Worm (Caenorhabditis elegans): ENCODE results near the gene nipa-1.

The nipa-1 gene

DNA sequence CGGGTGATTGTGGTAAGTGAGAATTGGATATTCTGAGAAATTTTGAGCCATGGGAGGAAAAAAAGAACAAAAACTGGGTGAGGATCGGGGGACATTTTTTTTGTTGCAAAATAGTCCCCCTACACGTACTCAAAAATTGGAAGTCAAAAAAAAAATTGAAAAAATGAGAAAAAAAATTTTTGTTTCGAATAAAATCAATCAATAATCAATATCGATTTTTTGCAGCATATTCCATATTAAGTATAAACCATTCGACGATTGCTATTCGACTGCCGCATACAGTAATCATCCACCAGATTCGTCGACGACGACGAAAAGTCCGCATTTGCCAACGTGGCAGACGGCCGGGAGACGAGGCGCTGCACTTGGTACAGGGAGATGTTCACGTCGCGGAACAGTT lies 14.3 kb downstream of the nipa-1 start:
- TF ChIP-seq unc-98 (GFP tag; IDR thresholded peaks at IDR 0.05) = no peak
- no peak for TF ChIP-seq nhr-19 (GFP tag; conservative IDR thresholded peaks at IDR 0.05)
- TF ChIP-seq alr-1 (tag; optimal IDR thresholded peaks at IDR 0.05; ENCODE audit: borderline replicate concordance) = no peak
- TF ChIP-seq ets-5 (GFP tag; IDR thresholded peaks at IDR 0.05) = no peak
- no peak for TF ChIP-seq unc-86 (tag; optimal IDR thresholded peaks at IDR 0.05)
- no peak for TF ChIP-seq efl-3 (GFP tag; optimal IDR thresholded peaks at IDR 0.05)
- no peak for TF ChIP-seq rnt-1 (tag; optimal IDR thresholded peaks at IDR 0.05)
- no peak for TF ChIP-seq lin-35 (GFP tag; optimal IDR thresholded peaks at IDR 0.05)
- no peak for TF ChIP-seq elt-2 (tag; optimal IDR thresholded peaks at IDR 0.05)
- no peak for TF ChIP-seq hlh-17 (GFP tag; optimal IDR thresholded peaks at IDR 0.05; ENCODE audit: borderline replicate concordance)
- TF ChIP-seq lsy-2 (tag; optimal IDR thresholded peaks at IDR 0.05) = no peak
- TF ChIP-seq irx-1 (tag; optimal IDR thresholded peaks at IDR 0.05) = no peak
- TF ChIP-seq F16B12.6 (tag; optimal IDR thresholded peaks at IDR 0.05) = no peak

DNA sequence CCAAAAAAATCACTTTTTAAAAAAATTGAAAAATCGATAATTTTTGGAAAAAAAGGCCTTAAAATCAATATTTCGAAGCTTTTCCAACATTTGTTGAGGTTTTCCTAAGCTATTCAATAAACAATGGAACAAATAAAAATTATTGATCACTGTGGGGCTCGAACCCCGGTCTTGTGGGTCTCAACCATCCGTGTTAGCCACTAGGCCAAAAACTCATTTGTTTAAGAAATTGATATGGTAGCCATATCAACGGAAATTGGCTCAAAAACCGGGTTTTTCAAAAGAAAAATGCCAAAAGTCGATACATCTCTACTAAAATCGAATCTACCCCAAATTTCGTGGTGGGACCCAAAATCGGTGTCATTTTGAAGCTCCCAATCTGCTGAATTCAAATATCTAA lies 14.9 kb downstream of the nipa-1 start:
- TF ChIP-seq snpc-4 (tag; optimal IDR thresholded peaks at IDR 0.05) = no peak
- no peak for TF ChIP-seq ces-1 (GFP tag; optimal IDR thresholded peaks at IDR 0.05)
- TF ChIP-seq irx-1 (tag; optimal IDR thresholded peaks at IDR 0.05) = no peak

DNA sequence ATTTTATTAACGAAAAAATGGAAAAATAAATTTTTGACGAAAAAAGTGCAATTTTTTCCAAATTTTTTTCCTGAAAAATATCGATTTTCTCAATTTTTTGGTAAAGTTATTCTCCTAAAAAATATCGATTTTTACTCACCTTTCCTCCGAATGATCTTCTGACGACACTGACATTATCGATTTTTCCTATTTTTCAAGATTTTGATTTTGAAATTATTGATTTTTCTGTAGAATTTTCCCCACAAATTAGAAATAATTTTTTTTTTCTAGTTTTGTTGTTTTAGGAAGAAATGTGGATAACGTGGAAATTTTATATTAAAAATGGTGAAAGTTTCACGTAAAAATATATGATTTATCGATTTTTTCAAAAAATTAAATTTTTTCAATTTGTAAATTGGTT lies 15.4 kb downstream of the nipa-1 start:
- no peak for TF ChIP-seq lsy-2 (tag; optimal IDR thresholded peaks at IDR 0.05)
- TF ChIP-seq skn-1 (tag; optimal IDR thresholded peaks at IDR 0.05) = no peak
- no peak for TF ChIP-seq lir-3 (tag; optimal IDR thresholded peaks at IDR 0.05; ENCODE audit: poor library complexity)
- no peak for TF ChIP-seq mef-2 (tag; optimal IDR thresholded peaks at IDR 0.05)

DNA sequence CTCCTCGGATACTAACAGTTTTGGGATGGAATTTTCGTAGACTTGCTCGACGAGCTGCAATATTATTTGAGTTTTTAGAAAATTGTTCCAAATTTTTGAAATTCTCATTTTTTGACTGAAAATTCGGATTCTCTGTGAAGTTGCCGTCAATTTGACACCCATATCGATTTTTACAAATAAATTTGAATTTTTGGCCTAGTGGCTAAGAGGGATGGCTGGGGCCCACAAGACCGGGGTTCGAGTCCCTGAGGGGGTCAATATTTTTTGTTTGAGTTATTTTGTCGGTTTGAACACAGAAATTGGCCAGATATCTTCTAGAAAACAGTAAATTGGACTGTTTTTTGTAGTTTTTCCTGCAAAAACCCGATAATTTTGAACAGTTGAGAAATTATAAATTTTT lies 16.3 kb downstream of the nipa-1 start:
- TF ChIP-seq nhr-237 (tag; optimal IDR thresholded peaks at IDR 0.05) (no peak), nhr-28 (tag; optimal IDR thresholded peaks at IDR 0.05) (no peak), isw-1 (GFP tag; IDR thresholded peaks at IDR 0.05) (no peak)

DNA sequence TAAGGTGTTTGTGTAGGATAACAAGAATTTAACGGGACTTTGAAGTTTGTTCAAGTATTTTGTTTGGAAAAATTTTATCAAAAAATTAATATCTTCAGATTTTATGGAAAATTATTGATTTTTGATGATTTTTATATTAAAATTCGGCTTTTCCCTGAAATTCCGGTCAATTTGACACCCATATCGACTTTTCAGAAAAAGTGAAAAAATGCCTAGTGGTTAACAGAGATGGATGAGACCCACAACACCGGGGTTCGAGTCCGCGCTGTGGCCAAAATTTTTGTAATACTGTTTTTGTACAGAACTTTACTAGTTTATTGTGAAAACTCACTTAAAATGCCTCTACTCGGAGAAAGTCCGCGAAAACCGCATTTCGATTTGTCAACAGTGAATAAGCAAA lies 17.4 kb downstream of the nipa-1 start:
- TF ChIP-seq fkh-4 (tag; optimal IDR thresholded peaks at IDR 0.05; ENCODE audit: borderline replicate concordance) (no peak), sox-4 (tag; optimal IDR thresholded peaks at IDR 0.05) (no peak), lin-14 (GFP tag; optimal IDR thresholded peaks at IDR 0.05) (no peak), egl-27 (tag; optimal IDR thresholded peaks at IDR 0.05) (no peak), isw-1 (GFP tag; IDR thresholded peaks at IDR 0.05) (no peak), snu-23 (GFP tag; optimal IDR thresholded peaks at IDR 0.05) (no peak), nhr-11 (tag; optimal IDR thresholded peaks at IDR 0.05) (no peak), pqm-1 (tag; optimal IDR thresholded peaks at IDR 0.05) (no peak)

DNA sequence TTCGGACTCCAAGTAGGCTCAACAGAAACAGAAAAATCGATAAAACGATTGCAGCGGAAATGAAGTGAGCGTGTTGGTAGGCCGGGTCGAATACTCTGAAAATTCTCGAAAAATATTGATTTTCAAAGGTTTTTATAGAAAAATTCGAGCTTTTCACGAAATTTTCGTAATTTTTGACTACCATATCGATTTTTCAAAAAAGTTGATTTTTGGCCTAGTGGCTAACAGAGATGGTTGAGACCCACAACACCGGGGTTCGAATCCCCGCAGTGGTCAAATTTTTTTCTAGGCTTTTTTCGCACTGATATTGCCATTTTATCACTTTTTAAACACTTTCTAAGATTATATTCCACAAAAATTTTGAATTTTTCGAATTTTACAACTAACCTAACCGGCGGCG lies 18.1 kb downstream of the nipa-1 start:
- TF ChIP-seq ztf-11 (tag; optimal IDR thresholded peaks at IDR 0.05) = no peak
- no peak for TF ChIP-seq isw-1 (GFP tag; IDR thresholded peaks at IDR 0.05)

DNA sequence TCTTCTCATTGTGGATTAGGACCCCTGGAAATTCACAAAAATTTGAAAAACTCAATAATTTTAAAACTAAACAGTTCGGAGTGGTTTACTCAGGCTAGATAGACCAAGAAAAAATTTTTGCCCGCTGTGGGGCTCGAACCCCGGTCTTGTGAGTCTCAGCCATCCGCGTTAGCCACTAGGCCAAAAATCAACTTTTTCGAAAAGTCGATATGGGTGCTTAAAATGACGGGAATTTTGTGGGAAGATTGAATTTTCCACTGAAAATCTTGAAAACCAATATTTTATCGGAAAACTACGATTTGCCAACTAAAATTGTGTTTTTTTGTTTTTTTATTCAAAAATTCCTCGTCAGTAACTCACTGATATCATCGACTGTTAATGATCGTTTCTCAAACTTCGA lies 19.4 kb downstream of the nipa-1 start:
- TF ChIP-seq unc-98 (GFP tag; IDR thresholded peaks at IDR 0.05) (no peak), snpc-4 (tag; optimal IDR thresholded peaks at IDR 0.05) (no peak), egl-13 (tag; optimal IDR thresholded peaks at IDR 0.05) (no peak), alr-1 (tag; optimal IDR thresholded peaks at IDR 0.05; ENCODE audit: borderline replicate concordance) (no peak), nhr-85 (tag) (peak; percentile 6), egl-27 (tag; optimal IDR thresholded peaks at IDR 0.05) (no peak), fkh-4 (tag; optimal IDR thresholded peaks at IDR 0.05; ENCODE audit: borderline replicate concordance) (no peak), C04F5.9 (tag; optimal IDR thresholded peaks at IDR 0.05) (no peak)

Data from whole organism, L1 larva.